Fruit fly (Drosophila melanogaster): Measurements from ENCODE around the gene wac.

dm6 chr3L:291583-292145 is 33.7 kb downstream of the wac start:
- no peak for TF ChIP-seq CG7745 (tag; optimal IDR thresholded peaks at IDR 0.05)
- TF ChIP-seq Dll (GFP tag; IDR thresholded peaks at IDR 0.05; ENCODE audit: partially characterized antibody): no peak
- TF ChIP-seq Hsf (GFP tag; optimal IDR thresholded peaks at IDR 0.05): no peak
- TF ChIP-seq CG1603 (tag; optimal IDR thresholded peaks at IDR 0.05): no peak
- TF ChIP-seq CG3163 (GFP tag; optimal IDR thresholded peaks at IDR 0.05): no peak
- TF ChIP-seq Hr78 (GFP tag; optimal IDR thresholded peaks at IDR 0.05): peak in 1 of 2 experiments; percentile 100
- no peak for TF ChIP-seq CG7372 (GFP tag; IDR thresholded peaks at IDR 0.05)
- TF ChIP-seq fd102C (GFP tag; optimal IDR thresholded peaks at IDR 0.05): no peak
- TF ChIP-seq CG1024 (GFP tag; IDR thresholded peaks at IDR 0.05): no peak
- no peak for TF ChIP-seq nerfin-1 (tag; optimal IDR thresholded peaks at IDR 0.05)

Data from whole organism, embryonic.